Worm (Caenorhabditis elegans) whole organism, mixed stage, embryonic: ENCODE results near the gene aco-2.
"Not testable (repeated sequence)": the region's sequence is repeated elsewhere in the genome, so short reads cannot be mapped to it uniquely, and the experiment has no call there.

ENCODE experiments used
- M03D4.4 ChIP-seq: sonication (generic microtip); optimal IDR thresholded peaks from 2 replicates; lab custom pipeline; 2017; ENCODE audit warnings: mild to moderate bottlenecking, missing genetic modification characterization, missing compliant biosample characterization
- bed-3 ChIP-seq: fragments of 200-800 bp; sonication (Bioruptor generic); optimal IDR thresholded peaks from 3 replicates; lab custom pipeline; 2018; ENCODE audit warnings: mild to moderate bottlenecking, missing genetic modification characterization, moderate library complexity, missing compliant biosample characterization
- blmp-1 ChIP-seq: fragments of 150-350 bp; optimal IDR thresholded peaks from 2 replicates; lab custom pipeline; 2014; ENCODE audit warnings: missing biosample characterization, missing genetic modification characterization
- ceh-39 ChIP-seq: fragments of 150-350 bp; optimal IDR thresholded peaks from 2 replicates; lab custom pipeline; 2014; ENCODE audit warnings: missing biosample characterization, missing genetic modification characterization
- ceh-83 ChIP-seq: fragments of 200-800 bp; sonication (Bioruptor generic); optimal IDR thresholded peaks from 2 replicates; lab custom pipeline; 2018; ENCODE audit warnings: mild to moderate bottlenecking, missing genetic modification characterization, missing compliant biosample characterization
- ces-1 ChIP-seq: fragments of 150-350 bp; optimal IDR thresholded peaks from 2 replicates; lab custom pipeline; 2014; ENCODE audit warnings: missing biosample characterization, missing genetic modification reagents, missing genetic modification characterization
- cnd-1 ChIP-seq: fragments of 200-800 bp; sonication (Bioruptor generic); optimal IDR thresholded peaks from 2 replicates; lab custom pipeline; 2018; ENCODE audit warnings: mild to moderate bottlenecking, missing genetic modification characterization, missing compliant biosample characterization
- drap-1 ChIP-seq: fragments of 200-800 bp; sonication (Bioruptor generic); optimal IDR thresholded peaks from 3 replicates; lab custom pipeline; 2018; ENCODE audit warnings: mild to moderate bottlenecking, missing genetic modification characterization, missing compliant biosample characterization
- elt-1 ChIP-seq: sonication (generic microtip); optimal IDR thresholded peaks from 2 replicates; lab custom pipeline; 2017; ENCODE audit warnings: missing genetic modification characterization, mild to moderate bottlenecking, missing compliant biosample characterization, antibody characterized with exemption, moderate library complexity, borderline replicate concordance; ENCODE audit not compliant: insufficient read depth
- elt-3 ChIP-seq: fragments of 150-350 bp; optimal IDR thresholded peaks from 2 replicates; lab custom pipeline; 2014; ENCODE audit warnings: missing biosample characterization, missing genetic modification characterization
- flh-1 ChIP-seq: fragments of 200-800 bp; sonication (Bioruptor generic); optimal IDR thresholded peaks from 2 replicates; lab custom pipeline; 2018; ENCODE audit warnings: mild to moderate bottlenecking, missing genetic modification characterization, moderate library complexity, missing compliant biosample characterization
- ham-2 ChIP-seq: fragments of 200-800 bp; sonication (Bioruptor generic); optimal IDR thresholded peaks from 2 replicates; lab custom pipeline; 2018; ENCODE audit warnings: mild to moderate bottlenecking, missing genetic modification characterization, missing compliant biosample characterization
- hlh-1 ChIP-seq: fragments of 150-350 bp; optimal IDR thresholded peaks from 2 replicates; lab custom pipeline; 2014; ENCODE audit warnings: missing biosample characterization, missing genetic modification reagents, missing genetic modification characterization
- lin-13 ChIP-seq: fragments of 150-350 bp; optimal IDR thresholded peaks from 2 replicates; lab custom pipeline; 2014; ENCODE audit warnings: missing biosample characterization, missing genetic modification characterization
- lin-32 ChIP-seq: fragments of 200-800 bp; sonication (Bioruptor generic); optimal IDR thresholded peaks from 2 replicates; lab custom pipeline; 2018; ENCODE audit warnings: mild to moderate bottlenecking, missing genetic modification characterization, missing compliant biosample characterization
- mab-5 ChIP-seq: fragments of 150-350 bp; optimal IDR thresholded peaks from 2 replicates; lab custom pipeline; 2014; ENCODE audit warnings: missing biosample characterization, missing genetic modification characterization
- mep-1 ChIP-seq: fragments of 150-350 bp; optimal IDR thresholded peaks from 2 replicates; lab custom pipeline; 2017; ENCODE audit warnings: missing biosample characterization, missing genetic modification reagents, missing genetic modification characterization, inconsistent platforms
- mls-2 ChIP-seq: sonication (generic microtip); optimal IDR thresholded peaks from 2 replicates; lab custom pipeline; 2016; ENCODE audit warnings: mild to moderate bottlenecking, missing genetic modification characterization, moderate library complexity, missing compliant biosample characterization
- nhr-12 ChIP-seq: fragments of 150-350 bp; optimal IDR thresholded peaks from 2 replicates; lab custom pipeline; 2014; ENCODE audit warnings: missing biosample characterization, missing genetic modification characterization
- nhr-2 ChIP-seq: fragments of 150-350 bp; optimal IDR thresholded peaks from 2 replicates; lab custom pipeline; 2014; ENCODE audit warnings: missing biosample characterization, missing genetic modification characterization
- nhr-237 ChIP-seq: fragments of 150-350 bp; optimal IDR thresholded peaks from 2 replicates; lab custom pipeline; 2014; ENCODE audit warnings: missing biosample characterization, missing genetic modification characterization
- nhr-28 ChIP-seq: fragments of 150-350 bp; optimal IDR thresholded peaks from 2 replicates; lab custom pipeline; 2014; ENCODE audit warnings: missing biosample characterization, missing genetic modification characterization
- nhr-76 ChIP-seq: sonication (generic microtip); optimal IDR thresholded peaks from 2 replicates; lab custom pipeline; 2017; ENCODE audit warnings: missing biosample characterization, missing genetic modification characterization
- snpc-4 ChIP-seq: fragments of 150-350 bp; optimal IDR thresholded peaks from 2 replicates; lab custom pipeline; 2014; ENCODE audit warnings: missing biosample characterization, missing genetic modification characterization
- sptf-1 ChIP-seq: sonication (generic microtip); optimal IDR thresholded peaks from 2 replicates; lab custom pipeline; 2017; ENCODE audit warnings: mild to moderate bottlenecking, missing genetic modification characterization, moderate library complexity, missing compliant biosample characterization
- unc-120 ChIP-seq: sonication (generic microtip); optimal IDR thresholded peaks from 2 replicates; lab custom pipeline; 2017; ENCODE audit warnings: missing genetic modification characterization, missing compliant biosample characterization; ENCODE audit not compliant: poor library complexity, severe bottlenecking
- unc-39 ChIP-seq: fragments of 150-350 bp; optimal IDR thresholded peaks from 2 replicates; lab custom pipeline; 2014; ENCODE audit warnings: missing biosample characterization, missing genetic modification characterization
- unc-62 ChIP-seq: fragments of 150-350 bp; optimal IDR thresholded peaks from 2 replicates; lab custom pipeline; 2014; ENCODE audit warnings: missing biosample characterization, missing genetic modification reagents, missing genetic modification characterization
- zip-8 ChIP-seq: fragments of 150-350 bp; optimal IDR thresholded peaks from 2 replicates; lab custom pipeline; 2014; ENCODE audit warnings: missing biosample characterization, missing genetic modification characterization
- ztf-11 ChIP-seq: fragments of 150-350 bp; optimal IDR thresholded peaks from 2 replicates; lab custom pipeline; 2014; ENCODE audit warnings: missing biosample characterization, missing genetic modification characterization

aco-2 gene

ce11 chrIII:7962641-7963040 is 10.9 kb upstream of the aco-2 start, which contains the start of gene F54H12.4:
F54H12.4 (minus strand) TSS chrIII:7962741.
- TF ChIP-seq mab-5; nhr-76; snpc-4 (tag; lab: Kevin White, UChicago): not testable (repeated sequence)
- TF ChIP-seq, all 35 proteins: peak for 0; not testable (repeated sequence) for 35

- TF ChIP-seq M03D4.4, cnd-1, ztf-11 (tag; lab: Kevin White, UChicago): not testable (repeated sequence)
Measured at ce11 chrIII:7964281-7964680, 9.2 kb upstream of the aco-2 start, which contains the start of gene F54H12.2. F54H12.2 (plus strand) TSS chrIII:7964581.

ce11 chrIII:7969121-7969520 is 4.4 kb upstream of the aco-2 start, which contains the start of the genes F54H12.8 and F54H12.7:
F54H12.8 (minus strand) TSS chrIII:7969221.
F54H12.7 (plus strand) TSS chrIII:7969349.
- TF ChIP-seq zip-8 (tag; lab: Kevin White, UChicago) (no peak), elt-3 (tag; lab: Kevin White, UChicago) (no peak), hlh-1 (tag; lab: Kevin White, UChicago) (no peak), nhr-12 (tag; lab: Kevin White, UChicago) (no peak), unc-62 (no peak), ceh-83 (GFP tag; lab: Kevin White, UChicago) (no peak), nhr-237 (tag; lab: Kevin White, UChicago) (no peak), mep-1 (tag; lab: Kevin White, UChicago) (no peak), nhr-76 (no peak), lin-32 (GFP tag; lab: Kevin White, UChicago) (no peak), unc-39 (no peak), ceh-39 (tag; lab: Kevin White, UChicago) (no peak), flh-1 (GFP tag; lab: Kevin White, UChicago) (no peak), drap-1 (GFP tag; lab: Kevin White, UChicago) (no peak), mab-5 (no peak), unc-120 (tag; lab: Kevin White, UChicago) (no peak), ces-1 (GFP tag; lab: Kevin White, UChicago) (no peak)

- TF ChIP-seq unc-120 (tag; lab: Kevin White, UChicago) (no peak), ceh-39 (tag; lab: Kevin White, UChicago) (peak; percentile 27), drap-1 (GFP tag; lab: Kevin White, UChicago) (no peak), elt-1 (tag; lab: Kevin White, UChicago) (no peak)
Measured at ce11 chrIII:7972061-7972460, 1.5 kb upstream of the aco-2 start, which contains the start of gene F54H12.5. F54H12.5 (minus strand) TSS chrIII:7972161.

ce11 chrIII:7972687-7973086 is 830 bp upstream of the aco-2 start:
- TF ChIP-seq nhr-12 (tag; lab: Kevin White, UChicago) (no peak), drap-1 (GFP tag; lab: Kevin White, UChicago) (no peak), sptf-1 (tag; lab: Kevin White, UChicago) (no peak), elt-1 (tag; lab: Kevin White, UChicago) (no peak), ham-2 (GFP tag; lab: Kevin White, UChicago) (no peak), unc-120 (tag; lab: Kevin White, UChicago) (no peak), unc-62 (no peak), ztf-11 (tag; lab: Kevin White, UChicago) (no peak), nhr-2 (tag; lab: Kevin White, UChicago) (no peak), flh-1 (GFP tag; lab: Kevin White, UChicago) (no peak), bed-3 (GFP tag; lab: Kevin White, UChicago) (no peak), cnd-1 (tag; lab: Kevin White, UChicago) (no peak)

- TF ChIP-seq lin-13 (tag; lab: Kevin White, UChicago), result no peak
- no peak for TF ChIP-seq nhr-28 (tag; lab: Kevin White, UChicago)
- no peak for TF ChIP-seq bed-3 (GFP tag; lab: Kevin White, UChicago)
- no peak for TF ChIP-seq nhr-237 (tag; lab: Kevin White, UChicago)
- TF ChIP-seq mab-5, result no peak
- TF ChIP-seq blmp-1, result no peak
- TF ChIP-seq mls-2 (tag; lab: Kevin White, UChicago), result no peak
Measured at ce11 chrIII:7973968-7974607, 571 bp downstream of the aco-2 start.
